Fruit fly (Drosophila melanogaster) Kc167 (cell line): ENCODE results near the gene Ccz1.

Experiments used
- Sin3A ChIP-seq: fragments of >200 bp; optimal IDR thresholded peaks from 2 replicates; lab custom pipeline; 2018; ENCODE audit warnings: missing external identifiers
- insv ChIP-seq: fragments of >200 bp; optimal IDR thresholded peaks from 3 replicates; lab custom pipeline; 2018; ENCODE audit warnings: missing external identifiers

DNA sequence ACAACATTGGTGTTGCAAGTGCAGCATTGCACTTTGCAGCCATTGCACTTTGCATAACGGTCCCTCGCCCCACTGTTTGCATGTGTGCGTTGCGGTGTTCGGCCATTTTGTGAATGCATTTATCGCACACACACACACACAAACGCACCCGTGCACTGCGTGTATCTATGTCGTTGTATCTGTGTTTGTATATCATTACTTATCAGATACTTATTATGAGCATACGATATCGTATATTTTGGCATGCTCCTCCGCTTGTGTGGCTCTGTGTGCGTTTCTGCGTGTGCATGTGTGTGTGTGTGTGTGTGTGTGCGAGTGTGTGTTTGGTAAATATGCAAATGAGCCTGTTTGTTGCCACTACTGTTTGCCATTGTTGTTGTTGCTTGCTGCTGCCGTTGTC lies 22.1 kb downstream of the Ccz1 start:
- TF ChIP-seq Sin3A (lab: Kevin White, UChicago): no peak
- TF ChIP-seq insv (lab: Kevin White, UChicago): no peak
